Worm (Caenorhabditis elegans): Measurements from ENCODE around the gene praf-3.
"Not testable (repeated sequence)": the region's sequence is repeated elsewhere in the genome, so short reads cannot be mapped to it uniquely, and the experiment has no call there.

praf-3 gene

DNA sequence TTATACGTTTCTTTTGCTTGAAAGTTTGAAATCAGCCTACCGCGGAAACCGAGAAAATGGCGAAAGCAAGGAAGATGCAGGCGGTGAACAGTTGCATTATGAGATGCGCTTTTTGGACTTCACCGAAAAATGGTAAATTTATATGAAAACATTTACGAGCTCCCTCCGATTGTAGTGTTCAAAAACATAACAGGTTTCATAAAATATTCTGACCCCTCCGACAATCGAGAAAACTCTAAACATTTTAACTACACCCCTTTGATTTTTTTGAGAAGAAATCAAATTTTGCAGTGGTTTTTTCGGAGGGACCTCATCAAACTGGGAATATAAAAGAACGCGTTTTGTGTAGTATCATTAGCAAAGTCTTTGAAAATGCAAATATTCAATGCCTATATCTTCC lies 32.7 kb upstream of the praf-3 start, which contains the start of the genes F17E9.18 and F17E9.15 (continued):
- TF ChIP-seq tra-1 (GFP tag; IDR thresholded peaks at IDR 0.05) = no peak
- TF ChIP-seq ZK546.5 (tag; optimal IDR thresholded peaks at IDR 0.05) = no peak
- TF ChIP-seq F49E8.2 (tag; optimal IDR thresholded peaks at IDR 0.05; ENCODE audit: borderline replicate concordance) = no peak
- no peak for TF ChIP-seq ceh-44 (GFP tag; IDR thresholded peaks at IDR 0.05)

DNA sequence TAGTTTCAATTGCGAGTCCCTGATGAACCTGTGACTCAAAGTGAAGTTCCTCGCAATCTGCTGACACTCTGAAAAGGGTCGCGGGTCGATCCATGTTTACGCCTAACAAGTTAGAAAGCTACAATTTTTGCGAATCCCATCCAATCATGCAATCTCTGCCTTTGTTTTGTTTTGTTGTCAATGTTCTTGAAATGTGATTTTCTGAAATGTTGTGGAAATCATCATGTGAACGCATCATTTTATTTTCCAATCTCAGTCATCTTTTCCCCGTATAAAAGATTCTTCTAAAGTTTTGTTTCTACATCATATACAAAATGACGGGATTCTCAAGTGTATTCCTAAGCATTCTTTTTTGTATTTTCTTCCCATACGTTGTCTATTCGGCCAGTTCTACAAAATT lies 31.7 kb upstream of the praf-3 start, which contains the start of gene F17E9.4:
F17E9.4 (plus strand) TSS at position 301 of the 400 bp plus-strand sequence.
- TF ChIP-seq egl-27 (tag; optimal IDR thresholded peaks at IDR 0.05) (no peak), fos-1 (tag; optimal IDR thresholded peaks at IDR 0.05) (no peak), dmd-6 (GFP tag; IDR thresholded peaks at IDR 0.05) (no peak)

DNA sequence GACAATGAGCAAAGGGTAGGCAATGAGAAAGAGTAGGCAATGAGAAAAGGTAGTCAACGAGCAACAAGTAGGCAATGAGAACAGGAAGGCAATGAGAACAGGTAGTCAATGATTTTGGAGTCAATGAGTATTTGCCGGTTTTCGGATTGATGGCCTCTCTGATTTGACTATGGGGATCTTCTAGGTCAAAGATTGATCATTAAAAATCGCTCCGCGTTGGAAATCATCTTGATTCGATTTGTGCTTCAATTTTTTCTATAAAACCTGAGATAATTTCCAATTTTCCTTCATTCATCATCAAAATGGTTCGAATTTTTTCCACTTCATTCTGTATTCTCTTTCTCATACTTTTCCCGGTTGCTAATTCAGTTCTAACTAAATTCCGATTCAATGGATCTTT lies 27.7 kb upstream of the praf-3 start, which contains the start of gene F17E9.16:
F17E9.16 (plus strand) TSS at position 301 of the 400 bp plus-strand sequence.
- TF ChIP-seq ama-1 (optimal IDR thresholded peaks at IDR 0.05); vab-7 (GFP tag; IDR thresholded peaks at IDR 0.05); nhr-102 (tag; optimal IDR thresholded peaks at IDR 0.05): not testable (repeated sequence)

DNA sequence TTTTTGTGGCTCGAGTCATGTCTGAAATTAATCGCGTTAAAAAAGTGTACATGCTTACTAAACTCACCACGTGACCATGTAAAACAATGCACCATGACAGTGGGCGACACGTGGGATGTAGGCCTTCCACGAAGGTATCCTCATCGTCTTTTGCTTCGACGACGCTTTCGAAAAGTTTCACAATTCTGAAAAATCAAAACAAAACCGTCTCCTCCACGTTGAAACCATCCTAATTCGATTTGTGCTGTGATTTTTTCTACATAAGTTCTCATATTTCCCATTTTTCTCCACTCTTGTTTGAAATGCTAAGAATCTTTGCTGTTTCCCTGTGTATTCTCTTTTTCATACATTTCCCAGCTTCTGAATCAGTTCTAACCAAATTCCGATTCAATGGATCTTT lies 25.2 kb upstream of the praf-3 start, which contains the start of gene F17E9.3:
F17E9.3 (plus strand) TSS at position 301 of the 400 bp plus-strand sequence.
- TF ChIP-seq daf-16 (GFP tag; optimal IDR thresholded peaks at IDR 0.05) (no peak), daf-16 (tag; optimal IDR thresholded peaks at IDR 0.05) (no peak)

DNA sequence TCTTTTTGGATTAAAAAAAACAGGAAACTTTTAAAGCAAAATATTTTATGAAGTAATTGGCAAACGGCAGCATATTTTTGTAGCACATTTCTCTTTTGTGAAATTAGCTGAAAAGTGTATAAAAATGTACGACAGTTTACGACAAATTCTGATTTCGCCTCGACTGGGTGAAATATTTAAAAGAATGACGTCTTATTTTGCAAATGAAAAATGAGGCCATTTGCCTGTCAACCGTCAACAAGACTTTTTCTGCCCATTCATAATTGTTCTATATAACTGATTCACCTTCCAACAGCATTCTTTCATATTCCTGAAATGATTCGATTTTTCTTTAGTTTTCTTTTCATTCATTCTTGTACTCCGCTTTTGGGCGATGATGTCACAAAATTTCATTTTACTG lies 24.2 kb upstream of the praf-3 start, which contains the start of the genes F17E9.2 and col-116:
F17E9.2 (plus strand) TSS at position 301 of the 400 bp plus-strand sequence.
col-116 (plus strand) TSS at position 315 of the 400 bp plus-strand sequence.
- TF ChIP-seq spr-3 (GFP tag; optimal IDR thresholded peaks at IDR 0.05) (no peak), lir-3 (tag; optimal IDR thresholded peaks at IDR 0.05) (no peak)

DNA sequence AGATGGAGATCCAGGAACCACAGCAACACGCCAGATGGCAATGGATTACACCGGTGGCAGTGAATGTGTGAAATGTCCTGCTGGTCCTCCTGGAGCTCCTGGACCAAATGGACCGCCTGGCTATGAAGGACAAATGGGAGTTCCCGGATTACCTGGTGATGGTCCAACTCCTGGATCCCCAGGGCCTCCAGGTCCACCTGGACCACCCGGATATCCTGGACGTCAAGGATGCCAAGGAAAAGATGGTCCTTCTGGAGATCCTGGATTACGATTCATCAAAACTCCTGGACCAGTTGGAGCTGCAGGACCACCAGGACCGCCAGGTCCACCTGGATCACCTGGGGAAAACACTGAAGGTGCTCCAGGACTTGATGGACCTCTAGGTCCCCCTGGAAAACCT lies 22.5 kb upstream of the praf-3 start:
- TF ChIP-seq zip-11 (GFP tag; IDR thresholded peaks at IDR 0.05) (no peak), set-16 (GFP tag; IDR thresholded peaks at IDR 0.05) (peak; percentile 76; the same call in 1 of the 2 replicates)

DNA sequence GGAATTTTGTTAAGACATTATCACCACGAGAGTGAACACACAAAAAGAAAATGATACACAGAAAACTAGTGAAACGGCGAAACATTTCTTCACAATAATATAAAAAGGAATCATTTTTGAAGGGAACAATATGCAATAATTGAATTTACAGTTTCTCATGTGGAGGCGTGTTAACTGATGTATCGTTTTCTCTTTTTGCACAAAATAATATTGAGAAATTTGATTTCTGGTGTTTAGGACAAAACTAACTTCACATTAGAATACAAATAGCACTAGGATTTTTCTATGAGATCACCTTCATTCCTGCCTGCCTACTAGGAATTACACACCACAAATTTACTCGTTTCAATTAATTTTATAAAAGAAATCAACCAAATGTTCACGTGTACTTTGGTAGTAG lies 21.3 kb upstream of the praf-3 start, which contains the start of gene D2096.13:
D2096.13 (minus strand) TSS at position 101 of the 400 bp plus-strand sequence.
- peak; percentile 35 for TF ChIP-seq aha-1 (tag)
- TF ChIP-seq lin-15B (tag; optimal IDR thresholded peaks at IDR 0.05) = no peak

DNA sequence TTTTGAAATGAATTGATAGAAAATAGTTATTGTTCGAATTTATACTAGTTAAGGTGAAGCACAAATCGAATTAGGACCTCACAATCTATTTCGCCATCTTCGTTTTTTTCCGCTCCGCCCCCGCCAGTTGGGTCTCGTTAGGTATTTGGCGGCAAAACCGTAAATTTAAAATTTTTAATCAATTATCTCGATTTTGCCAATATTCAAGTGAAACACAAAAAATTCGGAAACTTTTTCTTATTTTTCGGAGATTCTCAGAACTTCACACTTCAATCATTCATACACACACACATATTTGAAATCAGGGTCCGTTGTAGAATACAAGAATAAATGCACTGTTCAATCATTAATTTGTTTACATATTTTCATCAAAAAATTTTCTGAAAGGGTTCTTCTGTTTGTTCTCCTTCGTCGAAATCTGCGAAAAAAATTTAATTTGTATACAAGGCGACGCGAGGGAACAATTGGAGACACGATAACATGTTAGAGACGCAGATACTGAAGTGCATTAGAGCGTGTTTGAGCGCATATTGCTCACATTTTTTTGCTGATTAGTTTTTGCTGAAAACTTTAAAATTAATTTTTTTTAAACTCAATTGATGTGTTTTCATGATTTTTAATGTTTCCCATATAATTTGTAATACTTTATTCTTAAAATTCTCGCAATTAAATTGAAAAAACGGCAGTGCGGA lies 19.9 kb upstream of the praf-3 start, which contains the start of gene D2096.5:
D2096.5 (minus strand) TSS at position 51 of the 692 bp plus-strand sequence.
- TF ChIP-seq pqm-1 (tag; optimal IDR thresholded peaks at IDR 0.05) = no peak
- TF ChIP-seq Y105C5A.15 (GFP tag; IDR thresholded peaks at IDR 0.05) = no peak
- no peak for TF ChIP-seq lin-1 (GFP tag; IDR thresholded peaks at IDR 0.05)
- TF ChIP-seq fkh-10 (GFP tag; optimal IDR thresholded peaks at IDR 0.05) = no peak
- no peak for TF ChIP-seq ceh-32 (tag; optimal IDR thresholded peaks at IDR 0.05; ENCODE audit: poor library complexity)
- TF ChIP-seq ceh-82 (tag; optimal IDR thresholded peaks at IDR 0.05) = no peak
- no peak for TF ChIP-seq nhr-42 (GFP tag; IDR thresholded peaks at IDR 0.05)
- peak; percentile 29 for TF ChIP-seq nhr-28 (tag; optimal IDR thresholded peaks at IDR 0.05)
- TF ChIP-seq daf-16 (GFP tag; optimal IDR thresholded peaks at IDR 0.05) = no peak
- TF ChIP-seq daf-16 (tag; optimal IDR thresholded peaks at IDR 0.05) = peak; percentile 44
- no peak for TF ChIP-seq pha-4 (GFP tag; IDR thresholded peaks at IDR 0.05)
- TF ChIP-seq pha-4 (tag; optimal IDR thresholded peaks at IDR 0.05) = peak; percentile 29
- TF ChIP-seq lin-29 (GFP tag; IDR thresholded peaks at IDR 0.05) = no peak
- no peak for TF ChIP-seq jun-1 (tag; optimal IDR thresholded peaks at IDR 0.05)
- TF ChIP-seq mdl-1 (tag; optimal IDR thresholded peaks at IDR 0.05) = no peak

Measured in whole organism, L4 larva.